Worm (Caenorhabditis elegans) whole organism, L3 larva: Measurements from ENCODE around the gene srx-82.

Experiments
- R02D3.7 ChIP-seq: fragments of 150-350 bp; optimal IDR thresholded peaks from 2 replicates; lab custom pipeline; 2014; ENCODE audit warnings: missing biosample characterization, missing genetic modification characterization
- ZK546.5 ChIP-seq: sonication (generic microtip); optimal IDR thresholded peaks from 2 replicates; lab custom pipeline; 2017; ENCODE audit warnings: missing biosample characterization, missing genetic modification characterization
- aly-2 ChIP-seq: fragments of 150-350 bp; optimal IDR thresholded peaks from 2 replicates; lab custom pipeline; 2014; ENCODE audit warnings: missing biosample characterization, missing genetic modification characterization
- ceh-16 ChIP-seq: sonication (generic microtip); optimal IDR thresholded peaks from 2 replicates; lab custom pipeline; 2017; ENCODE audit warnings: missing biosample characterization, missing genetic modification characterization
- ceh-28 ChIP-seq: fragments of 150-350 bp; optimal IDR thresholded peaks from 2 replicates; lab custom pipeline; 2014; ENCODE audit warnings: missing biosample characterization, missing genetic modification reagents, missing genetic modification characterization
- ceh-82 ChIP-seq: fragments of 150-350 bp; optimal IDR thresholded peaks from 2 replicates; lab custom pipeline; 2014; ENCODE audit warnings: missing biosample characterization, missing genetic modification characterization
- daf-12 ChIP-seq: fragments of 150-350 bp; optimal IDR thresholded peaks from 2 replicates; lab custom pipeline; 2014; ENCODE audit warnings: missing biosample characterization, missing genetic modification reagents, missing genetic modification characterization
- egl-27 ChIP-seq: sonication (generic microtip); optimal IDR thresholded peaks from 4 replicates; lab custom pipeline; 2017; ENCODE audit warnings: missing biosample characterization, missing genetic modification reagents, missing genetic modification characterization
- egl-5 ChIP-seq: fragments of 150-350 bp; optimal IDR thresholded peaks from 2 replicates; lab custom pipeline; 2017; ENCODE audit warnings: missing biosample characterization, missing genetic modification reagents, missing genetic modification characterization, inconsistent platforms
- elt-1 ChIP-seq: fragments of 150-350 bp; optimal IDR thresholded peaks from 2 replicates; lab custom pipeline; 2014; ENCODE audit warnings: missing biosample characterization, missing genetic modification characterization
- elt-2 ChIP-seq: sonication (generic microtip); optimal IDR thresholded peaks from 2 replicates; lab custom pipeline; 2016; ENCODE audit warnings: missing genetic modification reagents, mild to moderate bottlenecking, missing genetic modification characterization, missing compliant biosample characterization
- fkh-2 ChIP-seq: fragments of 150-350 bp; optimal IDR thresholded peaks from 2 replicates; lab custom pipeline; 2014; ENCODE audit warnings: missing biosample characterization, missing genetic modification reagents, missing genetic modification characterization
- fos-1 ChIP-seq: fragments of 150-350 bp; optimal IDR thresholded peaks from 2 replicates; lab custom pipeline; 2014; ENCODE audit warnings: missing biosample characterization, missing genetic modification characterization
- hmg-11 ChIP-seq: sonication (generic microtip); optimal IDR thresholded peaks from 2 replicates; lab custom pipeline; 2016; ENCODE audit warnings: missing genetic modification characterization, missing compliant biosample characterization
- lin-15B ChIP-seq: fragments of 150-350 bp; optimal IDR thresholded peaks from 2 replicates; lab custom pipeline; 2014; ENCODE audit warnings: missing biosample characterization, missing genetic modification characterization
- lin-39 ChIP-seq: fragments of 150-350 bp; optimal IDR thresholded peaks from 2 replicates; lab custom pipeline; 2018; ENCODE audit warnings: missing biosample characterization, missing genetic modification reagents, missing genetic modification characterization
- mml-1 ChIP-seq: fragments of 150-350 bp; sonication (generic microtip); optimal IDR thresholded peaks from 3 replicates; lab custom pipeline; 2014; ENCODE audit warnings: missing biosample characterization, missing genetic modification characterization
- nfya-1 ChIP-seq: sonication (generic microtip); optimal IDR thresholded peaks from 2 replicates; lab custom pipeline; 2017; ENCODE audit warnings: missing genetic modification characterization, mild to moderate bottlenecking, missing compliant biosample characterization, antibody characterized with exemption, moderate library complexity; ENCODE audit not compliant: insufficient read depth
- nhr-11 ChIP-seq: fragments of 150-350 bp; optimal IDR thresholded peaks from 2 replicates; lab custom pipeline; 2014; ENCODE audit warnings: missing biosample characterization, missing genetic modification characterization
- nhr-12 ChIP-seq: fragments of 150-350 bp; optimal IDR thresholded peaks from 2 replicates; lab custom pipeline; 2014; ENCODE audit warnings: missing biosample characterization, missing genetic modification characterization
- nhr-23 ChIP-seq: fragments of 150-350 bp; optimal IDR thresholded peaks from 2 replicates; lab custom pipeline; 2014; ENCODE audit warnings: missing biosample characterization, missing genetic modification reagents, missing genetic modification characterization
- nhr-25 ChIP-seq: sonication (generic microtip); optimal IDR thresholded peaks from 2 replicates; lab custom pipeline; 2017; ENCODE audit warnings: missing biosample characterization, missing genetic modification characterization
- nhr-43 ChIP-seq: sonication (generic microtip); optimal IDR thresholded peaks from 2 replicates; lab custom pipeline; 2016; ENCODE audit warnings: mild to moderate bottlenecking, missing genetic modification characterization, missing compliant biosample characterization; ENCODE audit not compliant: poor library complexity, severe bottlenecking
- nhr-67 ChIP-seq: fragments of 150-350 bp; optimal IDR thresholded peaks from 2 replicates; lab custom pipeline; 2014; ENCODE audit warnings: missing biosample characterization, missing genetic modification characterization
- nhr-76 ChIP-seq: fragments of 150-350 bp; sonication (generic microtip); optimal IDR thresholded peaks from 5 replicates; lab custom pipeline; 2014; ENCODE audit warnings: missing biosample characterization, missing genetic modification characterization
- nhr-77 ChIP-seq: fragments of 150-350 bp; optimal IDR thresholded peaks from 2 replicates; lab custom pipeline; 2014; ENCODE audit warnings: missing biosample characterization, missing genetic modification characterization
- pha-4 ChIP-seq: fragments of 150-350 bp; optimal IDR thresholded peaks from 2 replicates; lab custom pipeline; 2014; ENCODE audit warnings: missing biosample characterization, missing genetic modification reagents, missing genetic modification characterization
- pqm-1 ChIP-seq: fragments of 150-350 bp; optimal IDR thresholded peaks from 2 replicates; lab custom pipeline; 2017; ENCODE audit warnings: missing biosample characterization, missing genetic modification characterization, inconsistent platforms
- skn-1 ChIP-seq: fragments of 150-350 bp; optimal IDR thresholded peaks from 2 replicates; lab custom pipeline; 2014; ENCODE audit warnings: missing biosample characterization, missing genetic modification characterization
- ztf-11 ChIP-seq: fragments of 150-350 bp; optimal IDR thresholded peaks from 2 replicates; lab custom pipeline; 2014; ENCODE audit warnings: missing biosample characterization, missing genetic modification characterization
- ztf-4 ChIP-seq: fragments of 150-350 bp; optimal IDR thresholded peaks from 2 replicates; lab custom pipeline; 2014; ENCODE audit warnings: missing biosample characterization, missing genetic modification characterization

Gene srx-82

ce11 chrV:11618173-11618572, 28.6 kb downstream of the srx-82 start, which contains the start of gene glb-15:
glb-15 (minus strand) TSS chrV:11618273.
- TF ChIP-seq nhr-43, result no peak
- no peak for TF ChIP-seq nhr-77 (tag; lab: Kevin White, UChicago)
- no peak for TF ChIP-seq skn-1 (tag; lab: Kevin White, UChicago)
- TF ChIP-seq pqm-1 (tag; lab: Kevin White, UChicago), result no peak
- no peak for TF ChIP-seq ztf-4 (tag; lab: Kevin White, UChicago)
- no peak for TF ChIP-seq daf-12 (tag; lab: Kevin White, UChicago)

- TF ChIP-seq egl-5, result peak; percentile 65
- TF ChIP-seq nfya-1 (tag; lab: Kevin White, UChicago), result no peak
- peak; percentile 14 for TF ChIP-seq elt-1 (tag; lab: Kevin White, UChicago)
Observed at ce11 chrV:11620081-11620480, 30.5 kb downstream of the srx-82 start.

DNA sequence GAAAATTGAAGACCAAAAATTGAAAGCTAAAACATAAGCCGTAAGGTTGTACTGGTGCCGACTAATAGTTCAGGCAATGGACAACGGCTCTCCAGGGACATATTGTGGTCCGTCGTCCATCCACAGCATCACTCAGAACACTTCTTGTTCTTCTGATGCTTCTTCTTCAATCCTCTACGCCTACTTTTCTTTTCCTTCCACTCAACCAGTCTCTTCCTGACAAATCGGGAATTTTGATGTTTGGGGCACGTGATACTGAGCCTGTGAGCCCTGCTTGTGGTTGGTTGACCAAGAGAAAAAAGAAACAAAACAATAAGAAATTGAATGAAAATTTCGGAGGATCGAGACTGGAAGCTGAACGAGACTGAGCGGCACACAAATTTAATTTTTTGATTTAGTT, 31.7 kb downstream of the srx-82 start:
- TF ChIP-seq nfya-1 (tag; lab: Kevin White, UChicago), result no peak
- no peak for TF ChIP-seq ZK546.5 (tag; lab: Kevin White, UChicago)
- TF ChIP-seq lin-39 (tag; lab: Kevin White, UChicago), result peak; percentile 25

DNA sequence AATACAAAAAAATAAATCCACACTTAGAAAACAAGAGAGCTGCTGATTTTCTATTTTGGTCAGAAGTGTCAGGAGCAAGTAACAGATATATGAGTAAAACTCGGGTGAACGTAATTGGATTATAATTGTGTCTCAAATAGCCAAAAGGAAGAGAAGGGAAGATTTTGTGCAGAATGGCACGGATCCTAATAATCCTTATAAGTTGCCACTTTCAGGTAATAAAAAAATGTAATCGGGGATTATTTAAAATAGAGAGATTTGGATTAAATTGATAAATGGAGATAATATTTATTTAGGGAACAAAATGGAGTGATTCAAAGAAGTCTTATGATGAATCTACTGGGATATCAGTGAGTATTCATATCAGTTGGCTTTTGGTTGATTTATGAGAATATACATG, 35.4 kb downstream of the srx-82 start:
- TF ChIP-seq nhr-76 (tag; lab: Kevin White, UChicago) (no peak), daf-12 (tag; lab: Kevin White, UChicago) (no peak), ceh-82 (tag; lab: Kevin White, UChicago) (no peak), pha-4 (tag; lab: Kevin White, UChicago) (no peak), egl-5 (no peak), egl-27 (tag; lab: Kevin White, UChicago) (no peak), nhr-25 (tag; lab: Kevin White, UChicago) (no peak), nhr-67 (tag; lab: Kevin White, UChicago) (no peak), ceh-16 (tag; lab: Kevin White, UChicago) (no peak), fos-1 (tag; lab: Kevin White, UChicago) (no peak), ztf-11 (tag; lab: Kevin White, UChicago) (no peak), fkh-2 (tag; lab: Kevin White, UChicago) (no peak), mml-1 (tag; lab: Kevin White, UChicago) (no peak), lin-39 (tag; lab: Kevin White, UChicago) (no peak), nfya-1 (tag; lab: Kevin White, UChicago) (no peak), nhr-23 (tag; lab: Kevin White, UChicago) (no peak), aly-2 (tag; lab: Kevin White, UChicago) (no peak), lin-15B (no peak), nhr-43 (no peak), hmg-11 (tag; lab: Kevin White, UChicago) (no peak)

- peak; percentile 25 for TF ChIP-seq elt-2
- peak; percentile 15 for TF ChIP-seq pha-4 (tag; lab: Kevin White, UChicago)
- TF ChIP-seq ZK546.5 (tag; lab: Kevin White, UChicago), result no peak
- TF ChIP-seq pqm-1 (tag; lab: Kevin White, UChicago), result no peak
- TF ChIP-seq ceh-16 (tag; lab: Kevin White, UChicago), result no peak
- no peak for TF ChIP-seq fos-1 (tag; lab: Kevin White, UChicago)
- TF ChIP-seq aly-2 (tag; lab: Kevin White, UChicago), result no peak
Observed at ce11 chrV:11627837-11628236, 38.3 kb downstream of the srx-82 start.

ce11 chrV:11629222-11630026, 39.9 kb downstream of the srx-82 start, which contains the start of gene F35B12.10:
F35B12.10 (minus strand) TSS chrV:11629272.
- TF ChIP-seq nhr-77 (tag; lab: Kevin White, UChicago) (no peak), nhr-11 (tag; lab: Kevin White, UChicago) (no peak), R02D3.7 (no peak), ceh-28 (tag; lab: Kevin White, UChicago) (no peak), pqm-1 (tag; lab: Kevin White, UChicago) (peak; percentile 59), elt-2 (peak; percentile 92), ztf-11 (tag; lab: Kevin White, UChicago) (no peak), nhr-12 (no peak), mml-1 (tag; lab: Kevin White, UChicago) (no peak)
